Fruit fly (Drosophila melanogaster) Kc167 (cell line): ENCODE results near the gene CG9154.

Source experiments
- Myc ChIP-seq: fragments of >200 bp; optimal IDR thresholded peaks from 2 replicates; lab custom pipeline; 2017; ENCODE audit warnings: missing external identifiers
- Sin3A ChIP-seq: fragments of >200 bp; optimal IDR thresholded peaks from 2 replicates; lab custom pipeline; 2018; ENCODE audit warnings: missing external identifiers
- h ChIP-seq: fragments of >200 bp; optimal IDR thresholded peaks from 3 replicates; lab custom pipeline; 2018; ENCODE audit warnings: missing external identifiers
- insv ChIP-seq: fragments of >200 bp; optimal IDR thresholded peaks from 3 replicates; lab custom pipeline; 2018; ENCODE audit warnings: missing external identifiers
- psq ChIP-seq: fragments of >200 bp; optimal IDR thresholded peaks from 2 replicates; lab custom pipeline; 2017; ENCODE audit warnings: missing external identifiers
- ttk ChIP-seq: sonication (Bioruptor generic); optimal IDR thresholded peaks from 2 replicates; lab custom pipeline; 2017; ENCODE audit warnings: missing external identifiers

Gene CG9154

DNA sequence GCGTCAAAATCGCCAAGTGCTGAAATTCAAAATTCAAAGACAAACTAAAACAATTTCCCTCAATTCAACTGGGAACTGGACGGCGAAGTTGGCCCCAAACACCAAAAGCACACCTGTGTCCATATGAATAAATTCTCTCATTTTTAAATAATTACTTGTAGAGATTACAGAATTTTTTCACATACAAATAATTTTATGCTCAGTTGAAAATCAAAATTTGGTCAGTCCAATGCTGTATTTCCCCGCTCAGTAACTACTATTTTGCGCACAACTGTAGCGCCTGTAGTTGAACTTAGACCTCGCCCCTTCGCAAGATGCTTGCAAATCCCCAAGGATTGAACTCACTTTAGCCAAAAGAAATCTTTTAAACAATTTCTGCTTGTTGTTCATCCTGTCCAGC, 41.8 kb downstream of the CG9154 start:
- TF ChIP-seq Myc (lab: Kevin White, UChicago) (no peak), Sin3A (lab: Kevin White, UChicago) (no peak), h (lab: Kevin White, UChicago) (no peak), ttk (lab: Kevin White, UChicago) (no peak), psq (no peak), insv (lab: Kevin White, UChicago) (no peak)

dm6 chr2L:6024345-6024907, 46.1 kb downstream of the CG9154 start, which contains the start of gene CG9107:
CG9107 (minus strand) TSS chr2L:6024539.
- no peak for TF ChIP-seq Sin3A (lab: Kevin White, UChicago)
- no peak for TF ChIP-seq h (lab: Kevin White, UChicago)
- no peak for TF ChIP-seq insv (lab: Kevin White, UChicago)
- TF ChIP-seq ttk (lab: Kevin White, UChicago) = no peak
- TF ChIP-seq Myc (lab: Kevin White, UChicago) = no peak
- no peak for TF ChIP-seq psq

dm6 chr2L:6022793-6023192, 47.7 kb downstream of the CG9154 start:
- no peak for TF ChIP-seq ttk (lab: Kevin White, UChicago)
- TF ChIP-seq Sin3A (lab: Kevin White, UChicago) = no peak
- TF ChIP-seq Myc (lab: Kevin White, UChicago) = no peak
- no peak for TF ChIP-seq insv (lab: Kevin White, UChicago)
- TF ChIP-seq h (lab: Kevin White, UChicago) = no peak
- TF ChIP-seq psq = no peak

DNA sequence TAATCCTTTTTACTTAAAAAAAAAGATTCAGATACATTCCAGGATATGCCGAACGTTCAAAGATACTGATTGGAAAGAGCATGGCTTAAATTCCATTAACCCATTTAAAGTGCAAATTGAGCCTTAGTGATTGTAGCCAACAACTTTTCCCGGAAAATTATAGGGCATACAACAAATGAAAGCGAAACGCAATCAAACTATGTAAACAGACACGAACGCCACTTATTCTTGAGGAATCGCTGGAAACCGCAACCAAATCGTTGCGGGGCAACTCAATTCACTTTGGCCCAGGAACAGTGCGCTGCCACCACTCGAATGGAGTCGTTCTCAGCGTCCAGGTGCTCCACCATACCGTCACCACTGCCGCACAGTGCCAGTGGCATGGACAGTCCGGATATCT, 50.0 kb downstream of the CG9154 start, which contains the start of gene CG13996:
Gene CG13996, plus strand, starts transcription at position 301 of the 400 bp plus-strand sequence.
- TF ChIP-seq Sin3A (lab: Kevin White, UChicago) (no peak), ttk (lab: Kevin White, UChicago) (no peak), Myc (lab: Kevin White, UChicago) (no peak), h (lab: Kevin White, UChicago) (no peak), insv (lab: Kevin White, UChicago) (no peak), psq (no peak)
